Worm (Caenorhabditis elegans): ENCODE data around the gene samp-1.

Gene samp-1

DNA sequence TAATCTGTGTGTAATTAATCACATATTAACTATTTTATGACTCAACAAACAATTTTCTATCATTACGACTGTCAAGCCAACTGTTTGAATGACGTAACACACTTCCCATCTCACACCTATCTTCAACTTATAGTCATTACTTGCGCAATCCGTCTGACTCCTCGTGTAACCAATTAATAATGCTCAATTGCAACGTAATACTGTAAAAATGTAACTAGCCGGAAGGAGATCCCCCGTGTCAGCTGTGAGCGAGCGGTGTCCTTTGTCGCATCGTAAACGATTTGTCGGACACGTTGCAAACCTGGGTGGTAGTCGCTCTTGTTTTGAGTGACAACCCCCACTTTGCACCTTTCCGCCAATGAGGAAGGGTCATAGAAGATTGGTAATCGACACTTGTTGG, 14.5 kb upstream of the samp-1 start (continued):
- TF ChIP-seq gei-17 (GFP tag; optimal IDR thresholded peaks at IDR 0.05): no peak

- TF ChIP-seq F33H1.4 (GFP tag; IDR thresholded peaks at IDR 0.05) (peak; percentile 43; the same call in 1 of the 2 replicates), F10E7.11 (tag; optimal IDR thresholded peaks at IDR 0.05) (no peak), atf-7 (tag; optimal IDR thresholded peaks at IDR 0.05) (no peak), aptf-3 (GFP tag; IDR thresholded peaks at IDR 0.05) (no peak), lag-1 (GFP tag; IDR thresholded peaks at IDR 0.05) (no peak), xnd-1 (tag; optimal IDR thresholded peaks at IDR 0.05) (peak; percentile 42), tbx-9 (tag; optimal IDR thresholded peaks at IDR 0.05; ENCODE audit: borderline replicate concordance) (no peak), hmg-1.2 (GFP tag; IDR thresholded peaks at IDR 0.05) (0 out of 2 replicates have a peak, but pooled peaks have one; percentile 8), snpc-4 (GFP tag; optimal IDR thresholded peaks at IDR 0.05) (peak; percentile 25), snpc-4 (tag; optimal IDR thresholded peaks at IDR 0.05) (peak in 2 of 4 experiments; percentile 45 to 49), aptf-2 (GFP tag; conservative IDR thresholded peaks at IDR 0.05) (no peak), madf-3 (GFP tag; IDR thresholded peaks at IDR 0.05) (0 out of 2 replicates have a peak, but pooled peaks have one; percentile 57), F22D6.2 (tag; optimal IDR thresholded peaks at IDR 0.05) (no peak), rec-8 (tag; optimal IDR thresholded peaks at IDR 0.05) (peak in 1 of 2 experiments; percentile 25), ama-1 (optimal IDR thresholded peaks at IDR 0.05) (no peak), ama-1 (GFP tag; optimal IDR thresholded peaks at IDR 0.05) (peak in 1 of 2 experiments; percentile 6), snpc-1.3 (tag; optimal IDR thresholded peaks at IDR 0.05; ENCODE audit: insufficient read depth) (peak; percentile 41), C17E4.6 (GFP tag; IDR thresholded peaks at IDR 0.05) (no peak), hlh-12 (tag; optimal IDR thresholded peaks at IDR 0.05) (no peak), mxl-1 (tag; optimal IDR thresholded peaks at IDR 0.05) (no peak), Y56A3A.18 (GFP tag; IDR thresholded peaks at IDR 0.05) (no peak), sptf-2 (GFP tag; optimal IDR thresholded peaks at IDR 0.05) (no peak), fkh-3 (tag; optimal IDR thresholded peaks at IDR 0.05) (no peak), lin-40 (tag; optimal IDR thresholded peaks at IDR 0.05) (no peak), Y95B8A.8 (GFP tag; IDR thresholded peaks at IDR 0.05) (no peak), nfya-1 (tag; optimal IDR thresholded peaks at IDR 0.05; ENCODE audit: borderline replicate concordance, insufficient read depth) (no peak), tbp1 (GFP tag; optimal IDR thresholded peaks at IDR 0.05) (peak; percentile 18), hrde-1 (tag; optimal IDR thresholded peaks at IDR 0.05; ENCODE audit: borderline replicate concordance) (peak; percentile 69), snpc-1.1 (tag; optimal IDR thresholded peaks at IDR 0.05; ENCODE audit: insufficient read depth) (no peak), F39B2.1 (GFP tag; IDR thresholded peaks at IDR 0.05) (0 out of 2 replicates have a peak, but pooled peaks have one; percentile 3), unc-62 (GFP tag; optimal IDR thresholded peaks at IDR 0.05) (no peak), nfyb-1 (GFP tag; IDR thresholded peaks at IDR 0.05) (no peak), Y53G8AR.9 (GFP tag; conservative IDR thresholded peaks at IDR 0.05) (no peak), ztf-25 (GFP tag; IDR thresholded peaks at IDR 0.05) (0 out of 2 replicates have a peak, but pooled peaks have one; percentile 39), cebp-2 (GFP tag; IDR thresholded peaks at IDR 0.05) (no peak), T07F8.4 (tag; optimal IDR thresholded peaks at IDR 0.05) (no peak), B0336.3 (GFP tag; IDR thresholded peaks at IDR 0.05) (no peak), nhr-120 (GFP tag; IDR thresholded peaks at IDR 0.05) (no peak), hsf-1 (GFP tag; IDR thresholded peaks at IDR 0.05) (no peak), Y67H2A.10 (GFP tag; conservative IDR thresholded peaks at IDR 0.05) (no peak), ccch-3 (GFP tag; optimal IDR thresholded peaks at IDR 0.05) (peak; percentile 13), let-526 (GFP tag; IDR thresholded peaks at IDR 0.05) (no peak), lir-1 (GFP tag; conservative IDR thresholded peaks at IDR 0.05) (0 out of 2 replicates have a peak, but pooled peaks have one; percentile 27), C06A6.2 (GFP tag; conservative IDR thresholded peaks at IDR 0.05) (no peak), egl-18 (GFP tag; IDR thresholded peaks at IDR 0.05) (no peak)
These were observed 12.4 kb upstream of the samp-1 start, which contains the start of gene C47G2.3 for ce11 chrII:11290109-11290784. TSS of gene C47G2.3 (minus strand) at chrII:11290159.

Data from whole organism, young adult.